Worm (Caenorhabditis elegans): Measurements from ENCODE around the gene cthd-1.

DNA sequence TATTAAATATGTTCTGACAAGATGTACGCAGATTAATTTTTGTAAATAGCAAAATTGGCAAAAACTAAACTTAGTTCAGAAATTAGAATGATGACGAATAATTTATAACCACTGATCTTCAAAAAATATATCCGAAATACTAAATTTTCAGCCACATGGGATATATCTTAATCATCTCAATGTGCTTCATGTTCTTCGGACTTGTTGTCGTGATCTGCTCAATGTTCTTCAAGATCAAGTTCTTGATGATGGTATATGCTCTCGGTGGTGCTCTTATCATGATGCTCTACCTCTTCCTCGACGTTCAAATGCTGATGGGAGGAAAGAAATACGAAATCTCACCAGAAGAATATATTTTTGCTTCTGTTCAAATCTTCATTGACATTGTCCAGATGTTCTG is 28.5 kb downstream of the cthd-1 start:
- TF ChIP-seq daf-8 (GFP tag; IDR thresholded peaks at IDR 0.05): no peak
- no peak for TF ChIP-seq nhr-41 (GFP tag; IDR thresholded peaks at IDR 0.05)
- TF ChIP-seq lsy-2 (tag; optimal IDR thresholded peaks at IDR 0.05): no peak
- TF ChIP-seq ztf-11 (tag; optimal IDR thresholded peaks at IDR 0.05): no peak
- TF ChIP-seq zip-2 (tag; optimal IDR thresholded peaks at IDR 0.05): no peak

Measured in whole organism, L4 larva.